Fruit fly (Drosophila melanogaster) whole organism, embryonic: ENCODE results near the gene Spn75F.

ENCODE experiments used
- Abd-B ChIP-seq: fragments of 200-800 bp; sonication (Bioruptor generic); optimal IDR thresholded peaks from 2 replicates; lab custom pipeline; 2018; ENCODE audit warnings: missing biosample characterization, mild to moderate bottlenecking, missing genetic modification characterization, moderate library complexity
- Atf6 ChIP-seq: fragments of 200-800 bp; sonication (Bioruptor generic); IDR thresholded peaks from 2 replicates; pipeline ENCODE4 v1.3.6; 2022; ENCODE audit warnings: missing biosample characterization, missing genetic modification characterization
- B-H2 ChIP-seq: fragments of 200-800 bp; sonication (Bioruptor generic); optimal IDR thresholded peaks from 2 replicates; lab custom pipeline; 2018; ENCODE audit warnings: missing biosample characterization, mild to moderate bottlenecking, missing genetic modification characterization
- CG10267 ChIP-seq: fragments of 200-800 bp; sonication (Bioruptor generic); optimal IDR thresholded peaks from 2 replicates; lab custom pipeline; 2018; ENCODE audit warnings: missing biosample characterization, mild to moderate bottlenecking, missing genetic modification characterization, moderate library complexity
- CG11093 ChIP-seq: fragments of 200-800 bp; sonication (Bioruptor generic); IDR thresholded peaks from 3 replicates; pipeline ENCODE4 v1.3.6; 2022; ENCODE audit warnings: missing biosample characterization, missing genetic modification characterization
- CG1233 ChIP-seq: fragments of 200-800 bp; sonication (Bioruptor generic); optimal IDR thresholded peaks from 4 replicates; lab custom pipeline; 2018; ENCODE audit warnings: missing biosample characterization, mild to moderate bottlenecking, missing genetic modification characterization
- CG1529 ChIP-seq: fragments of 200-800 bp; sonication (Bioruptor generic); optimal IDR thresholded peaks from 3 replicates; lab custom pipeline; 2018; ENCODE audit warnings: missing biosample characterization, missing genetic modification characterization
- CG17186 ChIP-seq: fragments of 200-800 bp; sonication (Bioruptor generic); optimal IDR thresholded peaks from 3 replicates; lab custom pipeline; 2017; ENCODE audit warnings: missing biosample characterization, missing genetic modification reagents, missing genetic modification characterization
- CG17568 ChIP-seq: fragments of 200-800 bp; sonication (Bioruptor generic); optimal IDR thresholded peaks from 2 replicates; lab custom pipeline; 2018; ENCODE audit warnings: missing biosample characterization, mild to moderate bottlenecking, missing genetic modification characterization, moderate library complexity
- CG17912 ChIP-seq: fragments of 200-800 bp; sonication (Bioruptor generic); optimal IDR thresholded peaks from 2 replicates; lab custom pipeline; 2018; ENCODE audit warnings: missing biosample characterization, mild to moderate bottlenecking, missing genetic modification characterization
- CG2116 ChIP-seq: fragments of 200-800 bp; sonication (Bioruptor generic); optimal IDR thresholded peaks from 3 replicates; lab custom pipeline; 2018; ENCODE audit warnings: missing biosample characterization, mild to moderate bottlenecking, missing genetic modification characterization
- CG2120 ChIP-seq: fragments of 200-800 bp; sonication (Bioruptor generic); optimal IDR thresholded peaks from 3 replicates; lab custom pipeline; 2016; ENCODE audit warnings: missing biosample characterization, missing genetic modification characterization
- CG2678 ChIP-seq: fragments of 200-800 bp; sonication (Bioruptor generic); optimal IDR thresholded peaks from 3 replicates; lab custom pipeline; 2019; ENCODE audit warnings: missing biosample characterization, mild to moderate bottlenecking, missing genetic modification characterization, moderate library complexity
- CG33213 ChIP-seq: fragments of 200-800 bp; sonication (Bioruptor generic); optimal IDR thresholded peaks from 3 replicates; lab custom pipeline; 2016; ENCODE audit warnings: missing biosample characterization, missing genetic modification characterization
- CG33557 ChIP-seq: fragments of 200-800 bp; sonication (Bioruptor generic); optimal IDR thresholded peaks from 2 replicates; lab custom pipeline; 2019; ENCODE audit warnings: missing biosample characterization, mild to moderate bottlenecking, missing genetic modification characterization, moderate library complexity
- CG34422 ChIP-seq: fragments of 200-800 bp; sonication (Bioruptor generic); IDR thresholded peaks from 3 replicates; pipeline ENCODE4 v1.3.6; 2022; ENCODE audit warnings: missing biosample characterization, missing genetic modification characterization
- CG42726 ChIP-seq: fragments of 200-800 bp; sonication (Bioruptor generic); IDR thresholded peaks from 2 replicates; pipeline ENCODE4 v1.3.6; 2022; ENCODE audit warnings: missing biosample characterization, missing genetic modification characterization; ENCODE audit not compliant: partially characterized antibody
- CG4360 ChIP-seq: fragments of 200-800 bp; sonication (Bioruptor generic); IDR thresholded peaks from 2 replicates; pipeline ENCODE4 v1.3.6; 2022; ENCODE audit warnings: missing biosample characterization, missing genetic modification characterization
- CG6689 ChIP-seq: fragments of 200-800 bp; sonication (Bioruptor generic); IDR thresholded peaks from 2 replicates; pipeline ENCODE4 v1.3.6; 2022; ENCODE audit warnings: missing biosample characterization, missing genetic modification characterization
- CG6854 ChIP-seq: fragments of 200-800 bp; sonication (Bioruptor generic); optimal IDR thresholded peaks from 3 replicates; lab custom pipeline; 2017; ENCODE audit warnings: missing biosample characterization, mild to moderate bottlenecking, missing genetic modification characterization
- CG7987 ChIP-seq: fragments of 200-800 bp; sonication (Bioruptor generic); optimal IDR thresholded peaks from 2 replicates; lab custom pipeline; 2018; ENCODE audit warnings: missing biosample characterization, mild to moderate bottlenecking, missing genetic modification characterization, moderate library complexity
- Dbx ChIP-seq: fragments of 200-800 bp; sonication (Bioruptor generic); IDR thresholded peaks from 3 replicates; pipeline ENCODE4 v1.3.6; 2022; ENCODE audit warnings: missing biosample characterization, missing genetic modification characterization
- Dfd ChIP-seq, 2 experiments: fragments of >200 bp; optimal IDR thresholded peaks; 2 replicates each; lab custom pipeline; 2017; ENCODE audit warnings: missing biosample characterization in 2 of 2, missing genetic modification characterization in 2 of 2
- Hey ChIP-seq: fragments of 200-800 bp; sonication (Bioruptor generic); optimal IDR thresholded peaks from 3 replicates; lab custom pipeline; 2018; ENCODE audit warnings: missing biosample characterization, mild to moderate bottlenecking, missing genetic modification characterization
- Hr51 ChIP-seq, 2 experiments: fragments of 200-800 bp; sonication (Bioruptor generic); optimal IDR thresholded peaks; 2 replicates in 1 of 2; 3 replicates in 1 of 2; lab custom pipeline; 2016 to 2018; ENCODE audit warnings: missing biosample characterization in 2 of 2, missing genetic modification characterization in 2 of 2, mild to moderate bottlenecking in 1 of 2, moderate library complexity in 1 of 2
- Med ChIP-seq: fragments of 200-800 bp; sonication (Bioruptor generic); peaks from one replicate; lab custom pipeline; 2016; ENCODE audit warnings: missing biosample characterization, missing genetic modification characterization, mild to moderate bottlenecking, inconsistent platforms, moderate library complexity
- NFAT ChIP-seq: fragments of 200-800 bp; sonication (Bioruptor generic); IDR thresholded peaks from 2 replicates; pipeline ENCODE4 v1.3.6; 2022; ENCODE audit warnings: missing biosample characterization, missing genetic modification characterization
- Opbp ChIP-seq: fragments of 200-800 bp; sonication (Bioruptor generic); IDR thresholded peaks from 3 replicates; pipeline ENCODE4 v1.3.6; 2022; ENCODE audit warnings: missing biosample characterization, missing genetic modification characterization; ENCODE audit not compliant: partially characterized antibody
- Ptx1 ChIP-seq: fragments of 200-800 bp; sonication (Bioruptor generic); IDR thresholded peaks from 2 replicates; pipeline ENCODE4 v1.3.6; 2022; ENCODE audit warnings: missing biosample characterization, missing genetic modification characterization
- Rx ChIP-seq: fragments of 200-800 bp; sonication (Bioruptor generic); IDR thresholded peaks from 2 replicates; pipeline ENCODE4 v1.3.6; 2022; ENCODE audit warnings: missing biosample characterization, missing genetic modification characterization
- Trl ChIP-seq, 3 experiments: fragments of >200 bp in 2 of 3; fragments of 200-800 bp in 1 of 3; sonication (Bioruptor generic) in 1 of 3; optimal IDR thresholded peaks; 2 replicates in 1 of 3; 3 replicates in 2 of 3; lab custom pipeline; 2016 to 2017; ENCODE audit warnings: missing biosample characterization in 1 of 3, missing genetic modification characterization in 1 of 3
- YL-1 ChIP-seq: fragments of 200-800 bp; sonication (Bioruptor generic); optimal IDR thresholded peaks from 3 replicates; lab custom pipeline; 2017; ENCODE audit warnings: missing biosample characterization, mild to moderate bottlenecking, missing genetic modification characterization
- cg ChIP-seq: fragments of 200-800 bp; sonication (Bioruptor generic); optimal IDR thresholded peaks from 3 replicates; lab custom pipeline; 2019; ENCODE audit warnings: missing biosample characterization, mild to moderate bottlenecking, missing genetic modification characterization, moderate library complexity
- chinmo ChIP-seq: fragments of 200-800 bp; sonication (Bioruptor generic); IDR thresholded peaks from 4 replicates; pipeline ENCODE4 v1.3.6; 2022; ENCODE audit warnings: missing biosample characterization, missing genetic modification characterization; ENCODE audit not compliant: partially characterized antibody
- ci ChIP-seq: fragments of 200-800 bp; sonication (Bioruptor generic); IDR thresholded peaks from 3 replicates; pipeline ENCODE4 v1.3.6; 2022; ENCODE audit warnings: missing biosample characterization, missing genetic modification characterization
- crol ChIP-seq: fragments of 200-800 bp; sonication (Bioruptor generic); IDR thresholded peaks from 2 replicates; pipeline ENCODE4 v1.3.6; 2022; ENCODE audit warnings: missing biosample characterization, missing genetic modification characterization
- dmrt11E ChIP-seq: fragments of 200-800 bp; sonication (Bioruptor generic); optimal IDR thresholded peaks from 3 replicates; lab custom pipeline; 2018; ENCODE audit warnings: missing biosample characterization, mild to moderate bottlenecking, missing genetic modification characterization, moderate library complexity
- fu2 ChIP-seq: fragments of 200-800 bp; sonication (Bioruptor generic); optimal IDR thresholded peaks from 2 replicates; lab custom pipeline; 2016; ENCODE audit warnings: missing biosample characterization, missing genetic modification characterization
- gcm ChIP-seq: fragments of 200-800 bp; sonication (Bioruptor generic); optimal IDR thresholded peaks from 2 replicates; lab custom pipeline; 2019; ENCODE audit warnings: missing biosample characterization, mild to moderate bottlenecking, missing genetic modification characterization, moderate library complexity
- inv ChIP-seq: fragments of 200-800 bp; sonication (Bioruptor generic); IDR thresholded peaks from 2 replicates; pipeline ENCODE4 v1.3.6; 2022; ENCODE audit warnings: missing biosample characterization, missing genetic modification characterization; ENCODE audit not compliant: partially characterized antibody
- jing ChIP-seq: fragments of 200-800 bp; sonication (Bioruptor generic); optimal IDR thresholded peaks from 2 replicates; lab custom pipeline; 2018; ENCODE audit warnings: missing biosample characterization, mild to moderate bottlenecking, missing genetic modification characterization
- kni ChIP-seq: fragments of 200-800 bp; sonication (Bioruptor generic); optimal IDR thresholded peaks from 3 replicates; lab custom pipeline; 2017; ENCODE audit warnings: mild to moderate bottlenecking, missing biosample characterization, missing genetic modification reagents, missing genetic modification characterization
- maf-S ChIP-seq: fragments of 200-800 bp; sonication (Bioruptor generic); optimal IDR thresholded peaks from 2 replicates; lab custom pipeline; 2016; ENCODE audit warnings: missing biosample characterization, missing genetic modification characterization
- org-1 ChIP-seq: fragments of 200-800 bp; sonication (Bioruptor generic); optimal IDR thresholded peaks from 2 replicates; lab custom pipeline; 2017; ENCODE audit warnings: missing biosample characterization, missing genetic modification characterization
- p53 ChIP-seq: fragments of 200-800 bp; sonication (Bioruptor generic); optimal IDR thresholded peaks from 2 replicates; lab custom pipeline; 2016; ENCODE audit warnings: missing biosample characterization, missing genetic modification characterization
- pnt ChIP-seq: fragments of 200-800 bp; sonication (Bioruptor generic); optimal IDR thresholded peaks from 3 replicates; lab custom pipeline; 2016; ENCODE audit warnings: missing biosample characterization, missing genetic modification characterization
- pros ChIP-seq: fragments of 200-800 bp; sonication (Bioruptor generic); optimal IDR thresholded peaks from 3 replicates; lab custom pipeline; 2019; ENCODE audit warnings: missing biosample characterization, mild to moderate bottlenecking, missing genetic modification characterization, moderate library complexity
- schlank ChIP-seq: fragments of 200-800 bp; sonication (Bioruptor generic); optimal IDR thresholded peaks from 2 replicates; lab custom pipeline; 2018; ENCODE audit warnings: missing biosample characterization, mild to moderate bottlenecking, missing genetic modification characterization
- sd ChIP-seq: fragments of 200-800 bp; sonication (Bioruptor generic); optimal IDR thresholded peaks from 3 replicates; lab custom pipeline; 2018; ENCODE audit warnings: missing biosample characterization, mild to moderate bottlenecking, missing genetic modification characterization, moderate library complexity
- sens ChIP-seq: fragments of 200-800 bp; sonication (Bioruptor generic); peaks from one replicate; lab custom pipeline; 2016; ENCODE audit warnings: missing biosample characterization, missing genetic modification characterization
- slp2 ChIP-seq: fragments of 200-800 bp; sonication (Bioruptor generic); optimal IDR thresholded peaks from 2 replicates; lab custom pipeline; 2016; ENCODE audit warnings: missing biosample characterization, missing genetic modification characterization

Spn75F gene

dm6 chr3L:19079067-19079466 is 50.4 kb downstream of the Spn75F start:
- TF ChIP-seq sens: no peak
- TF ChIP-seq CG33557 (GFP tag; lab: Kevin White, UChicago): no peak
- no peak for TF ChIP-seq org-1 (GFP tag; lab: Kevin White, UChicago)
- no peak for TF ChIP-seq CG17568 (GFP tag; lab: Kevin White, UChicago)
- no peak for TF ChIP-seq maf-S
- no peak for TF ChIP-seq CG34422
- TF ChIP-seq cg (GFP tag; lab: Kevin White, UChicago): peak; percentile 18
- TF ChIP-seq CG10267: no peak
- no peak for TF ChIP-seq CG42726 (GFP tag; lab: Robert Waterston, UW)
- no peak for TF ChIP-seq CG33213 (GFP tag; lab: Kevin White, UChicago)
- no peak for TF ChIP-seq Atf6
- no peak for TF ChIP-seq CG11093
- TF ChIP-seq Hey (tag; lab: Kevin White, UChicago): no peak
- no peak for TF ChIP-seq inv
- TF ChIP-seq Dfd (GFP tag; optimal IDR thresholded peaks at IDR 0.05; lab: Kevin White, UChicago): no peak
- no peak for TF ChIP-seq jing (GFP tag; lab: Kevin White, UChicago)
- TF ChIP-seq Ptx1 (GFP tag; lab: Robert Waterston, UW): no peak
- TF ChIP-seq CG1529 (GFP tag; lab: Kevin White, UChicago): no peak
- TF ChIP-seq ci: no peak
- no peak for TF ChIP-seq NFAT (GFP tag; lab: Robert Waterston, UW)
- no peak for TF ChIP-seq dmrt11E (tag; lab: Kevin White, UChicago)
- TF ChIP-seq Med (GFP tag; lab: Kevin White, UChicago): peak; percentile 36
- no peak for TF ChIP-seq B-H2
- no peak for TF ChIP-seq Hr51 (GFP tag; optimal IDR thresholded peaks at IDR 0.05; lab: Kevin White, UChicago)
- 0 out of 2 replicates have a peak, but pooled peaks have one; percentile 24 for TF ChIP-seq CG4360 (GFP tag; lab: Robert Waterston, UW)
- peak; percentile 81 for TF ChIP-seq sd (tag; lab: Kevin White, UChicago)
- TF ChIP-seq p53 (GFP tag; lab: Kevin White, UChicago): no peak
- no peak for TF ChIP-seq CG2116 (GFP tag; lab: Kevin White, UChicago)
- TF ChIP-seq Opbp (GFP tag; lab: Robert Waterston, UW): no peak
- TF ChIP-seq Rx (GFP tag; lab: Robert Waterston, UW): no peak
- peak; percentile 11 to 38 for TF ChIP-seq Trl (optimal IDR thresholded peaks at IDR 0.05; lab: Kevin White, UChicago)
- TF ChIP-seq Trl (GFP tag; optimal IDR thresholded peaks at IDR 0.05; lab: Kevin White, UChicago): no peak
- peak; percentile 21 for TF ChIP-seq kni (GFP tag; lab: Kevin White, UChicago)
- peak; percentile 86 for TF ChIP-seq crol (GFP tag; lab: Robert Waterston, UW)
- TF ChIP-seq YL-1: no peak
- TF ChIP-seq CG6854 (GFP tag; lab: Kevin White, UChicago): no peak
- TF ChIP-seq CG17912 (GFP tag; lab: Kevin White, UChicago): no peak
- TF ChIP-seq CG17186 (GFP tag; lab: Kevin White, UChicago): no peak
- no peak for TF ChIP-seq fu2 (GFP tag; lab: Kevin White, UChicago)
- no peak for TF ChIP-seq CG2678
- no peak for TF ChIP-seq Dbx (GFP tag; lab: Robert Waterston, UW)
- no peak for TF ChIP-seq CG1233 (GFP tag; lab: Kevin White, UChicago)
- TF ChIP-seq schlank: no peak
- TF ChIP-seq chinmo (GFP tag; lab: Robert Waterston, UW): 0 out of 4 replicates have a peak, but pooled peaks have one; percentile 55
- TF ChIP-seq gcm (GFP tag; lab: Kevin White, UChicago): peak; percentile 63
- no peak for TF ChIP-seq CG7987 (GFP tag; lab: Kevin White, UChicago)
- no peak for TF ChIP-seq slp2 (GFP tag; lab: Kevin White, UChicago)
- no peak for TF ChIP-seq pnt (GFP tag; lab: Kevin White, UChicago)
- no peak for TF ChIP-seq Abd-B (GFP tag; lab: Kevin White, UChicago)
- TF ChIP-seq CG2120: no peak
- TF ChIP-seq CG6689: no peak
- TF ChIP-seq pros: peak; percentile 1
